Worm (Caenorhabditis elegans) whole organism, L4/young adult: Measurements from ENCODE around the gene igdb-1.

Source experiments
- W03F9.2 ChIP-seq: fragments of 150-350 bp; optimal IDR thresholded peaks from 2 replicates; lab custom pipeline; 2014; ENCODE audit warnings: missing biosample characterization, missing genetic modification characterization
- dao-5 ChIP-seq: sonication (generic microtip); optimal IDR thresholded peaks from 2 replicates; lab custom pipeline; 2016; ENCODE audit warnings: missing genotype, missing genetic modification characterization, moderate library complexity, missing compliant biosample characterization
- him-1 ChIP-seq: sonication (generic microtip); optimal IDR thresholded peaks from 2 replicates; lab custom pipeline; 2016; ENCODE audit warnings: missing genotype, missing genetic modification reagents, missing genetic modification characterization, missing compliant biosample characterization

- TF ChIP-seq him-1 (no peak), dao-5 (tag; lab: Kevin White, UChicago) (no peak), W03F9.2 (tag; lab: Kevin White, UChicago) (no peak)
Measured at ce11 chrIV:12467761-12468160, 11.1 kb upstream of the igdb-1 start.
